Worm (Caenorhabditis elegans): ENCODE measurements around the gene ears-2.

ce11 chrIV:420686-421085, 30.4 kb upstream of the ears-2 start:
- no peak for TF ChIP-seq ZK546.5 (tag; optimal IDR thresholded peaks at IDR 0.05)
- TF ChIP-seq nhr-21 (tag; optimal IDR thresholded peaks at IDR 0.05): no peak
- TF ChIP-seq unc-39 (tag; optimal IDR thresholded peaks at IDR 0.05): no peak
- TF ChIP-seq unc-62 (GFP tag; optimal IDR thresholded peaks at IDR 0.05): no peak
- TF ChIP-seq snpc-4 (tag; optimal IDR thresholded peaks at IDR 0.05): no peak
- TF ChIP-seq skn-1 (tag; optimal IDR thresholded peaks at IDR 0.05): no peak
- no peak for TF ChIP-seq nhr-11 (tag; optimal IDR thresholded peaks at IDR 0.05)
- TF ChIP-seq ztf-11 (tag; optimal IDR thresholded peaks at IDR 0.05): no peak
- no peak for TF ChIP-seq fos-1 (tag; optimal IDR thresholded peaks at IDR 0.05)
- no peak for TF ChIP-seq dmd-4 (tag; optimal IDR thresholded peaks at IDR 0.05)
- TF ChIP-seq nhr-12 (tag; optimal IDR thresholded peaks at IDR 0.05): no peak
- TF ChIP-seq mdl-1 (tag; optimal IDR thresholded peaks at IDR 0.05): no peak
- TF ChIP-seq sem-4 (tag; optimal IDR thresholded peaks at IDR 0.05): no peak
- no peak for TF ChIP-seq lsy-2 (tag; optimal IDR thresholded peaks at IDR 0.05)

All from whole organism, L2 larva.